Fruit fly (Drosophila melanogaster): ENCODE measurements around the gene CG11226.

CG11226 gene

DNA sequence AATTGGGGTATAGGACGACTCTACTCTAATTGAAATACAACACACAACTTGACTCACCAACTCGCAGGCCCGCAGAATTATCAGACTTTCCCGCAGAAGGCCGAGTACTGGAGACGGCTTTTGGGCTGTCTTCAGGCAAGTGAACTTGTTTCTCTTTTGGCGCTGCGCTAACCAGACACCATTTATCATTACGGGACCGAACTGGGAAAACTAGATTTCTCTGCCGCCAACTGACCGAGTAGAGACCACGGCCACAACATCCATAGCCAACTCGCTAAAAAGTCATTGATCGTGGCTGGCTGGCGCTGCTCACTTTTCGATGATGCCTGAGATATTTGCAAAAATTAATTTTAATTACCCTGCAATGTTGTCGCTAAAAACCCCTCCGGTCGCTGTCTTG is 12.1 kb downstream of the CG11226 start:
- TF ChIP-seq dsx (GFP tag; optimal IDR thresholded peaks at IDR 0.05; ENCODE audit: poor library complexity, severe bottlenecking) (peak; percentile 86), lz (GFP tag; optimal IDR thresholded peaks at IDR 0.05) (no peak)

- peak; percentile 11 for TF ChIP-seq lz (GFP tag; optimal IDR thresholded peaks at IDR 0.05)
- no peak for TF ChIP-seq CG31627 (GFP tag; optimal IDR thresholded peaks at IDR 0.05)
- peak; percentile 70 for TF ChIP-seq net (GFP tag; optimal IDR thresholded peaks at IDR 0.05)
- peak; percentile 6 for TF ChIP-seq acj6 (GFP tag; optimal IDR thresholded peaks at IDR 0.05)
- peak; percentile 34 for TF ChIP-seq Met (GFP tag; optimal IDR thresholded peaks at IDR 0.05)
- peak; percentile 54 for TF ChIP-seq achi (GFP tag; optimal IDR thresholded peaks at IDR 0.05)
- peak; percentile 38; the same call in 1 of the 2 replicates for TF ChIP-seq CG15336 (GFP tag; IDR thresholded peaks at IDR 0.05)
- peak; percentile 58 for TF ChIP-seq pdm3 (GFP tag; optimal IDR thresholded peaks at IDR 0.05)
- peak; percentile 64 for TF ChIP-seq CG3919 (GFP tag; optimal IDR thresholded peaks at IDR 0.05)
- TF ChIP-seq CG10669 (GFP tag; optimal IDR thresholded peaks at IDR 0.05), result peak; percentile 85
- peak; percentile 85 for TF ChIP-seq CG1621 (tag; optimal IDR thresholded peaks at IDR 0.05)
- no peak for TF ChIP-seq CG4318 (GFP tag; optimal IDR thresholded peaks at IDR 0.05)
- peak; percentile 96 for TF ChIP-seq CG9139 (GFP tag; optimal IDR thresholded peaks at IDR 0.05)
- TF ChIP-seq Hr4 (GFP tag; optimal IDR thresholded peaks at IDR 0.05), result no peak
- peak; percentile 78 for TF ChIP-seq Eip75B (GFP tag; optimal IDR thresholded peaks at IDR 0.05)
- no peak for TF ChIP-seq Ets21C (GFP tag; optimal IDR thresholded peaks at IDR 0.05)
- no peak for TF ChIP-seq Smox (GFP tag; optimal IDR thresholded peaks at IDR 0.05)
- TF ChIP-seq CG11902 (GFP tag; optimal IDR thresholded peaks at IDR 0.05), result no peak
- peak; percentile 97 for TF ChIP-seq Blimp-1 (GFP tag; optimal IDR thresholded peaks at IDR 0.05)
- no peak for TF ChIP-seq Hr39 (GFP tag; optimal IDR thresholded peaks at IDR 0.05)
- TF ChIP-seq ss (GFP tag; optimal IDR thresholded peaks at IDR 0.05), result peak; percentile 96 to 99
- no peak for TF ChIP-seq fkh (GFP tag; optimal IDR thresholded peaks at IDR 0.05)
- peak; percentile 89 for TF ChIP-seq Eip78C (GFP tag)
- TF ChIP-seq salr (GFP tag; optimal IDR thresholded peaks at IDR 0.05), result peak; percentile 50 to 54
- peak; percentile 83 for TF ChIP-seq Sox14 (GFP tag; optimal IDR thresholded peaks at IDR 0.05)
- TF ChIP-seq dac (GFP tag; optimal IDR thresholded peaks at IDR 0.05), result no peak
- TF ChIP-seq CG8119 (GFP tag; IDR thresholded peaks at IDR 0.05), result peak; percentile 81
- peak; percentile 10 for TF ChIP-seq OdsH (GFP tag; optimal IDR thresholded peaks at IDR 0.05)
- no peak for TF ChIP-seq Hr38 (GFP tag; optimal IDR thresholded peaks at IDR 0.05)
- no peak for TF ChIP-seq cyc (GFP tag; optimal IDR thresholded peaks at IDR 0.05)
- peak; percentile 37 for TF ChIP-seq CG10631 (GFP tag; optimal IDR thresholded peaks at IDR 0.05)
- peak; percentile 33 for TF ChIP-seq esn (GFP tag; optimal IDR thresholded peaks at IDR 0.05)
- TF ChIP-seq CG6276 (GFP tag; optimal IDR thresholded peaks at IDR 0.05), result peak; percentile 79
- TF ChIP-seq dsx (GFP tag; optimal IDR thresholded peaks at IDR 0.05; ENCODE audit: poor library complexity, severe bottlenecking), result peak; percentile 99
- TF ChIP-seq Ets96B (tag; optimal IDR thresholded peaks at IDR 0.05), result peak; percentile 79
- peak; percentile 1 for TF ChIP-seq CG11762 (GFP tag; optimal IDR thresholded peaks at IDR 0.05; ENCODE audit: insufficient read depth)
- peak; percentile 21 for TF ChIP-seq CG32006 (GFP tag; optimal IDR thresholded peaks at IDR 0.05)
- peak; percentile 96 for TF ChIP-seq CG6808 (GFP tag; optimal IDR thresholded peaks at IDR 0.05)
- peak; percentile 41 for TF ChIP-seq fd85E (GFP tag; optimal IDR thresholded peaks at IDR 0.05)
- TF ChIP-seq CG11294 (GFP tag; IDR thresholded peaks at IDR 0.05), result no peak
- TF ChIP-seq CG6163 (GFP tag; IDR thresholded peaks at IDR 0.05), result peak; percentile 79; the same call in 2 of the 3 replicates
- TF ChIP-seq CG7368 (GFP tag; optimal IDR thresholded peaks at IDR 0.05), result peak; percentile 52
- peak; percentile 77 for TF ChIP-seq CG3032 (tag; optimal IDR thresholded peaks at IDR 0.05)
- TF ChIP-seq spab (GFP tag; optimal IDR thresholded peaks at IDR 0.05), result peak; percentile 92
- peak; percentile 26 for TF ChIP-seq topi (GFP tag; optimal IDR thresholded peaks at IDR 0.05)
- peak; percentile 84 for TF ChIP-seq CG16779 (tag; optimal IDR thresholded peaks at IDR 0.05)
- 0 out of 2 replicates have a peak, but pooled peaks have one; percentile 8 for TF ChIP-seq Gug (GFP tag; IDR thresholded peaks at IDR 0.05)
Measured at dm6 chr3L:22851172-22852128, 14.6 kb downstream of the CG11226 start.

Data from whole organism, prepupa.